Fruit fly (Drosophila melanogaster) whole organism, pupa: Measurements from ENCODE around the gene HIP.

Experiments
- CG10348 ChIP-seq: fragments of 200-800 bp; sonication (Bioruptor generic); IDR thresholded peaks from 2 replicates; pipeline ENCODE4 v1.3.6; 2022; ENCODE audit warnings: missing biosample characterization, missing genetic modification characterization
- CG12605 ChIP-seq: fragments of 200-800 bp; sonication (Bioruptor generic); IDR thresholded peaks from 2 replicates; pipeline ENCODE4 v1.3.6; 2022; ENCODE audit warnings: missing biosample characterization, missing genetic modification characterization
- CG13204 ChIP-seq: fragments of 200-800 bp; sonication (Bioruptor generic); optimal IDR thresholded peaks from 2 replicates; lab custom pipeline; 2018; ENCODE audit warnings: missing biosample characterization, mild to moderate bottlenecking, missing genetic modification characterization, moderate library complexity
- CG14655 ChIP-seq: fragments of 200-800 bp; sonication (Bioruptor generic); optimal IDR thresholded peaks from 3 replicates; lab custom pipeline; 2017; ENCODE audit warnings: mild to moderate bottlenecking, missing biosample characterization, missing genetic modification reagents, missing genetic modification characterization
- CG15710 ChIP-seq: fragments of 200-800 bp; sonication (Bioruptor generic); optimal IDR thresholded peaks from 2 replicates; lab custom pipeline; 2018; ENCODE audit warnings: missing biosample characterization, mild to moderate bottlenecking, missing genetic modification characterization, moderate library complexity
- CG17806 ChIP-seq: fragments of 200-800 bp; sonication (Bioruptor generic); optimal IDR thresholded peaks from 2 replicates; lab custom pipeline; 2018; ENCODE audit warnings: missing biosample characterization, mild to moderate bottlenecking, missing genetic modification characterization, moderate library complexity
- CG32121 ChIP-seq: fragments of 200-800 bp; sonication (Bioruptor generic); IDR thresholded peaks from 2 replicates; pipeline ENCODE4 v1.3.6; 2022; ENCODE audit warnings: missing biosample characterization, missing genetic modification characterization
- CG34367 ChIP-seq: fragments of 200-800 bp; sonication (Bioruptor generic); optimal IDR thresholded peaks from 2 replicates; lab custom pipeline; 2018; ENCODE audit warnings: missing biosample characterization, mild to moderate bottlenecking, missing genetic modification characterization
- CG4496 ChIP-seq: fragments of 200-800 bp; sonication (Bioruptor generic); IDR thresholded peaks from 3 replicates; pipeline ENCODE4 v1.3.6; 2022; ENCODE audit warnings: missing biosample characterization, missing genetic modification characterization
- CG8159 ChIP-seq: fragments of 200-800 bp; sonication (Bioruptor generic); optimal IDR thresholded peaks from 3 replicates; lab custom pipeline; 2018; ENCODE audit warnings: missing biosample characterization, mild to moderate bottlenecking, missing genetic modification characterization, moderate library complexity
- CG8301 ChIP-seq: fragments of 200-800 bp; sonication (Bioruptor generic); optimal IDR thresholded peaks from 2 replicates; lab custom pipeline; 2018; ENCODE audit warnings: missing biosample characterization, mild to moderate bottlenecking, missing genetic modification characterization
- CG9948 ChIP-seq: fragments of 200-800 bp; sonication (Bioruptor generic); optimal IDR thresholded peaks from 2 replicates; lab custom pipeline; 2018; ENCODE audit warnings: missing biosample characterization, mild to moderate bottlenecking, missing genetic modification characterization, moderate library complexity
- D1 ChIP-seq: fragments of 200-800 bp; sonication (Bioruptor generic); optimal IDR thresholded peaks from 2 replicates; lab custom pipeline; 2018; ENCODE audit warnings: missing biosample characterization, mild to moderate bottlenecking, missing genetic modification characterization, moderate library complexity
- EcR ChIP-seq: fragments of 200-800 bp; sonication (Bioruptor generic); optimal IDR thresholded peaks from 3 replicates; lab custom pipeline; 2019; ENCODE audit warnings: missing biosample characterization, missing genetic modification characterization, mild to moderate bottlenecking, moderate library complexity, missing genetic modification reagents
- Ets98B ChIP-seq: fragments of 200-800 bp; sonication (Bioruptor generic); IDR thresholded peaks from 2 replicates; pipeline ENCODE4 v1.3.6; 2022; ENCODE audit warnings: missing biosample characterization, missing genetic modification characterization
- Pif1A ChIP-seq: fragments of 200-800 bp; sonication (Bioruptor generic); optimal IDR thresholded peaks from 3 replicates; lab custom pipeline; 2016; ENCODE audit warnings: missing biosample characterization, missing genetic modification characterization
- Pif1B ChIP-seq: fragments of 200-800 bp; sonication (Bioruptor generic); optimal IDR thresholded peaks from 3 replicates; lab custom pipeline; 2016; ENCODE audit warnings: missing biosample characterization, missing genetic modification characterization
- Snoo ChIP-seq: fragments of 200-800 bp; sonication (Bioruptor generic); optimal IDR thresholded peaks from 3 replicates; lab custom pipeline; 2017; ENCODE audit warnings: missing biosample characterization, mild to moderate bottlenecking, missing genetic modification characterization, inconsistent platforms
- fd96Ca ChIP-seq: fragments of 200-800 bp; sonication (Bioruptor generic); IDR thresholded peaks from 3 replicates; pipeline ENCODE4 v1.3.6; 2022; ENCODE audit warnings: missing biosample characterization, missing genetic modification characterization
- gl ChIP-seq: fragments of 200-800 bp; sonication (Bioruptor generic); optimal IDR thresholded peaks from 2 replicates; lab custom pipeline; 2018; ENCODE audit warnings: missing biosample characterization, mild to moderate bottlenecking, missing genetic modification characterization
- rn ChIP-seq: fragments of 200-800 bp; sonication (Bioruptor generic); IDR thresholded peaks from 2 replicates; pipeline ENCODE4 v1.3.6; 2022; ENCODE audit warnings: missing biosample characterization, missing genetic modification characterization

The HIP gene

DNA sequence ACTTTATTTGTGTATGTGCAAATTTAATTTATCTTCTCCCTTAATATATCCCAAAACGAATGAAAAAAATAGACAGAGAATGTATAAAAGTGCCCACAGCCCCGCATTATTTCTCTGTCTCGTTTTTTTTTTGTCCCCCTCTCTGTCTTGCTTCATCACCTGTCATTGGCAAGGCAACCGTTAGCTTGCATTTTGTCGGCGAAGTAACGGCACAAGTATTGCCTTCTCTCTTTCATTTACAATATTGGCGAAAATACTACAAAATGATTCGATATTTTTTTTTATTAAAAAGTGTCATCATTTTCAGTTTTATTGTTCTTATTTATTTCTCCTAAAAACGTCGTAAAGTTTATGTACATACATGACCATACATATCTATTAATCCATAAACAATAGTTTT, 23.8 kb upstream of the HIP start:
- TF ChIP-seq rn (GFP tag; lab: Robert Waterston, UW) = no peak
- TF ChIP-seq CG13204 = no peak
- no peak for TF ChIP-seq CG32121 (GFP tag; lab: Robert Waterston, UW)
- TF ChIP-seq CG9948 = no peak
- no peak for TF ChIP-seq CG14655 (GFP tag; lab: Kevin White, UChicago)
- TF ChIP-seq gl (tag; lab: Kevin White, UChicago) = no peak
- no peak for TF ChIP-seq CG15710 (tag; lab: Kevin White, UChicago)
- no peak for TF ChIP-seq D1 (tag; lab: Kevin White, UChicago)
- no peak for TF ChIP-seq Pif1B
- no peak for TF ChIP-seq CG12605 (GFP tag; lab: Robert Waterston, UW)

DNA sequence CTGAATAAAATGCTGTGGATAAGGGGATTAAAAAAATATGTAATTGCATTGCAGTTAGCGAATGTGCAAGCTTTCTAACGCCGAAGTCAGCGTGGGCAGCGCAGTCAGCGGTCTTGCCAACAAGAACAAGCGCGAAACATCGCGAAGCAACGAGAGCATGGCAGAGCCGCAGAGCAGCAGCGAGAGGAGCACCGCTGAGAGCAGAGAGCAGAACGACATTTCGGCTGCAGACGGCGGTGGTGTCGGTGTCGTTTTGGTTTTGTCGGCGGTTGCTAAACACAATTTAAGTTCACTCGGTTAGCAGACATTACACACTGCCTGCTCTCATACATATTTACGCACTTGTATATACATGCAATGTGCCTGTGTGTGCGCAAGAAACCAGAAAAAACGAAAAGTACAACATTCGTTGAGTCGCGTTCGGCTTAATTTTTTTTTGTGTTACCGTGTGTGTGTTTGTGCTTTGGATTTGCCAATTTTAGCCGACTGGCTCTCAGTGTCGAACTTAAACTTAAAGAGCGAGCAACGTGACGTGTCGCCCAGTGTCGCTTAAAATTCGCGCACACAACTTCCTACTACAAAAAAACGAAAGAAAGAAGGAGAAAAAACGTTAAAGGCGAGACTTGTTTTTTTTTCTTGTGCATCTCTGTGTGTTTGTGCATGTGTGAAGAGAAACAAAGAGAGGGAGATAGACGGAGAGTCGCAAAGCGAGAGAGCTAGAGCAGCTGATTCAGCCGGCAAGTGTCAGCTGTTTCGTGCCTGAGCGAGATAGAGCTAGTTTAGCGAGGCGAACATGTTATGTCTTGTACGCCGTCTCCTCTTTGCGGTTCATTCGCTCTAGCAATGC, 22.9 kb upstream of the HIP start:
- TF ChIP-seq CG17806 (tag; lab: Kevin White, UChicago) (peak; percentile 75), gl (tag; lab: Kevin White, UChicago) (peak; percentile 96), D1 (tag; lab: Kevin White, UChicago) (peak; percentile 30), CG34367 (tag; lab: Kevin White, UChicago) (peak; percentile 85), Pif1A (peak; percentile 89), Ets98B (GFP tag; lab: Robert Waterston, UW) (peak; percentile 90), fd96Ca (GFP tag; lab: Robert Waterston, UW) (peak; percentile 86), CG32121 (GFP tag; lab: Robert Waterston, UW) (peak; percentile 89), Snoo (peak; percentile 76), CG8159 (tag; lab: Kevin White, UChicago) (peak; percentile 80), CG4496 (GFP tag; lab: Robert Waterston, UW) (peak; percentile 92), CG12605 (GFP tag; lab: Robert Waterston, UW) (peak; percentile 95), CG10348 (GFP tag; lab: Robert Waterston, UW) (no peak), CG14655 (GFP tag; lab: Kevin White, UChicago) (peak; percentile 85), Pif1B (peak; percentile 86), CG8301 (tag; lab: Kevin White, UChicago) (peak; percentile 80), CG15710 (tag; lab: Kevin White, UChicago) (peak; percentile 82), EcR (GFP tag; lab: Kevin White, UChicago) (peak; percentile 80), CG13204 (peak; percentile 85), CG9948 (peak; percentile 80), rn (GFP tag; lab: Robert Waterston, UW) (0 out of 2 replicates have a peak, but pooled peaks have one; percentile 12)

DNA sequence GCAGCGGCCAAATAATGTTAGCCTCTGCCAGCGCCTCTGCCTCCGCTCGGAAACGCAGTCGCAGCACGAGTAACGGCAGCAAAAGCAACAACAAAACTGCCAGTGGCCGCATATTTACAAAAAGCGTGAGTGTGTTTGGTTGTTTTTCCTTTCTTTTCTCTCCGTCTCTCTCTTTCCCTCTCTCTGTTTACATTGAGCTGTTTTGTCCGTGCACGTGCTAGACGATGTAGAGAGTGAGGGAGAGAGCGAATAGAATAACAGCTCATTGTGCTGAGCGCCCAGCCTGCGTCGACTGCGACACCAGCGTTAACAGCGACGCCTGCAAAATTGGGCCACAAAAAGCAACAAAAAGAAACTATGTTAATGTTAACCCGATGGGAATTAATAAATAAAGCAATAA, 21.7 kb upstream of the HIP start:
- peak; percentile 84 for TF ChIP-seq fd96Ca (GFP tag; lab: Robert Waterston, UW)
- TF ChIP-seq Pif1A = peak; percentile 54
- TF ChIP-seq CG10348 (GFP tag; lab: Robert Waterston, UW) = no peak
- peak; percentile 28 for TF ChIP-seq CG8159 (tag; lab: Kevin White, UChicago)
- peak; percentile 59 for TF ChIP-seq CG8301 (tag; lab: Kevin White, UChicago)
- TF ChIP-seq EcR (GFP tag; lab: Kevin White, UChicago) = peak; percentile 86
- peak; percentile 79 for TF ChIP-seq CG13204
- TF ChIP-seq CG15710 (tag; lab: Kevin White, UChicago) = peak; percentile 54
- TF ChIP-seq CG12605 (GFP tag; lab: Robert Waterston, UW) = peak; percentile 83
- TF ChIP-seq rn (GFP tag; lab: Robert Waterston, UW) = peak; percentile 24; the same call in 1 of the 2 replicates
- peak; percentile 64 for TF ChIP-seq CG34367 (tag; lab: Kevin White, UChicago)
- peak; percentile 93 for TF ChIP-seq CG4496 (GFP tag; lab: Robert Waterston, UW)
- peak; percentile 16 for TF ChIP-seq CG9948
- peak; percentile 75 for TF ChIP-seq Pif1B
- TF ChIP-seq CG17806 (tag; lab: Kevin White, UChicago) = peak; percentile 38
- TF ChIP-seq gl (tag; lab: Kevin White, UChicago) = peak; percentile 89
- TF ChIP-seq Snoo = peak; percentile 48
- TF ChIP-seq Ets98B (GFP tag; lab: Robert Waterston, UW) = peak; percentile 85
- TF ChIP-seq CG14655 (GFP tag; lab: Kevin White, UChicago) = peak; percentile 70
- TF ChIP-seq D1 (tag; lab: Kevin White, UChicago) = no peak
- TF ChIP-seq CG32121 (GFP tag; lab: Robert Waterston, UW) = peak; percentile 76

DNA sequence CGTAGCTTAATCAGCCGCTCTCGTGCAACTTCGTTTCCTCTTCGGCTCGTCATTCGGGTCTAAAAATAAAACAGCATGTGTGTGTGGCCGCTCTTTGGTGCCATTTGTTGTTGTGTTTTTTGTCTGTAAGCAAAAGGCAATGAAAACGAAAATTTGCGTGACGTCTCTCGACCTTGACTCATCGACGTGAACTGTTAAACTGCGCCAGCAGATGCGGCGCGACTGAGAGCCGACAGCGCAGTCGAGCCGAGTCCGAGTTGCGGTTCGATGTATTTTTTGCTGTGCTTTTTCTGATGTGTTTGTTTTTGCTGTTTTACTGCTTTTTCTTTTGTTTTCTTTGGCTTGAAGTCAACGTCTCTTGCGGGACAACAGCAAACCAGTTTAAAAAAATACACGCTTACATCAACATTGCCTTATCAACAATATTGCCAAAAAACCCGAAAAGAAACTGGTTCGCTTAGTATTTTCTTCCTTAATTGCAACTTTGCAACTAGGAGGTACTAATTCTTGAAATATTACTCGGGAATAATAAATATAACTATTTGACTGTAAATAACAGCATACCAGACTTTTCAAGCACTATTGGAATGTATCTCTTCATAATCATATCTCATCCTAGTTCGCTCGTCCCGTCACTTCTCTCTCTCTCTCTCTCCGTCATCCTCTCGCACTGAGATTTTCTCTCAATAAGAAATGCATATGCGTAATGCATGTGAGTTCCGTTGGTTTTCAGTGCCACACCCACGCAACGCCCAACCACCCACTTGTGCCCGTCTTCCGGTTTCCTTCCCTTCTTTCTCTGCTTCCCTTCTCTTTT, 20.6 kb upstream of the HIP start:
- TF ChIP-seq CG10348 (GFP tag; lab: Robert Waterston, UW) = no peak
- TF ChIP-seq CG17806 (tag; lab: Kevin White, UChicago) = peak; percentile 58
- peak; percentile 57 for TF ChIP-seq Pif1A
- peak; percentile 39; the same call in 1 of the 3 replicates for TF ChIP-seq fd96Ca (GFP tag; lab: Robert Waterston, UW)
- TF ChIP-seq gl (tag; lab: Kevin White, UChicago) = peak; percentile 97
- TF ChIP-seq Ets98B (GFP tag; lab: Robert Waterston, UW) = peak; percentile 78
- TF ChIP-seq rn (GFP tag; lab: Robert Waterston, UW) = no peak
- TF ChIP-seq Pif1B = peak; percentile 23
- peak; percentile 79 for TF ChIP-seq CG4496 (GFP tag; lab: Robert Waterston, UW)
- TF ChIP-seq CG8301 (tag; lab: Kevin White, UChicago) = peak; percentile 41
- peak; percentile 76 for TF ChIP-seq CG15710 (tag; lab: Kevin White, UChicago)
- TF ChIP-seq CG8159 (tag; lab: Kevin White, UChicago) = peak; percentile 73
- peak; percentile 99 for TF ChIP-seq EcR (GFP tag; lab: Kevin White, UChicago)
- peak; percentile 3 for TF ChIP-seq D1 (tag; lab: Kevin White, UChicago)
- peak; percentile 57 for TF ChIP-seq CG14655 (GFP tag; lab: Kevin White, UChicago)
- TF ChIP-seq CG34367 (tag; lab: Kevin White, UChicago) = peak; percentile 85
- TF ChIP-seq CG12605 (GFP tag; lab: Robert Waterston, UW) = peak; percentile 82
- peak; percentile 51 for TF ChIP-seq CG9948
- TF ChIP-seq Snoo = peak; percentile 59
- TF ChIP-seq CG13204 = peak; percentile 93
- peak; percentile 66 for TF ChIP-seq CG32121 (GFP tag; lab: Robert Waterston, UW)
